Worm (Caenorhabditis elegans): Measurements from ENCODE around the gene nlp-13.
A peak's percentile ranks its signal among the peaks of the same experiment; 100 is the strongest.

nlp-13 gene

ce11 chrV:4236118-4236517 lies at the start of gene nlp-13:
Gene nlp-13, plus strand, starts transcription at chrV:4236418.
- TF ChIP-seq pqm-1 (tag; optimal IDR thresholded peaks at IDR 0.05) (no peak), nhr-85 (tag) (no peak), lir-3 (tag; optimal IDR thresholded peaks at IDR 0.05; ENCODE audit: poor library complexity) (no peak), nhr-237 (tag; optimal IDR thresholded peaks at IDR 0.05) (no peak), lin-35 (GFP tag; optimal IDR thresholded peaks at IDR 0.05) (no peak), nhr-20 (tag; optimal IDR thresholded peaks at IDR 0.05) (no peak), ets-5 (GFP tag; IDR thresholded peaks at IDR 0.05) (no peak), sptf-1 (tag; optimal IDR thresholded peaks at IDR 0.05) (no peak), Y116A8C.19 (tag; optimal IDR thresholded peaks at IDR 0.05; ENCODE audit: borderline replicate concordance) (no peak), aly-2 (tag; optimal IDR thresholded peaks at IDR 0.05) (no peak), blmp-1 (tag; optimal IDR thresholded peaks at IDR 0.05) (no peak), nhr-71 (tag; optimal IDR thresholded peaks at IDR 0.05) (no peak), tlp-1 (tag; optimal IDR thresholded peaks at IDR 0.05) (no peak), nhr-90 (tag; optimal IDR thresholded peaks at IDR 0.05; ENCODE audit: poor library complexity) (no peak), alr-1 (tag; optimal IDR thresholded peaks at IDR 0.05; ENCODE audit: borderline replicate concordance) (no peak), egl-13 (tag; optimal IDR thresholded peaks at IDR 0.05) (no peak), aha-1 (tag; optimal IDR thresholded peaks at IDR 0.05) (no peak), C34B4.2 (tag; optimal IDR thresholded peaks at IDR 0.05) (no peak), nhr-19 (GFP tag; conservative IDR thresholded peaks at IDR 0.05) (no peak)

ce11 chrV:4186453-4187143 lies 49.6 kb upstream of the nlp-13 start:
- no peak for TF ChIP-seq unc-98 (GFP tag; IDR thresholded peaks at IDR 0.05)
- TF ChIP-seq mdl-1 (tag; optimal IDR thresholded peaks at IDR 0.05): peak in 1 of 2 experiments; percentile 20
- no peak for TF ChIP-seq pag-3 (tag; optimal IDR thresholded peaks at IDR 0.05; ENCODE audit: borderline replicate concordance, insufficient read depth)
- TF ChIP-seq nhr-20 (tag; optimal IDR thresholded peaks at IDR 0.05): peak; percentile 64
- TF ChIP-seq fkh-4 (tag; optimal IDR thresholded peaks at IDR 0.05; ENCODE audit: borderline replicate concordance): no peak
- TF ChIP-seq vab-15 (tag; optimal IDR thresholded peaks at IDR 0.05): no peak
- TF ChIP-seq xbp-1 (tag; optimal IDR thresholded peaks at IDR 0.05): peak; percentile 12
- peak; percentile 68 for TF ChIP-seq nhr-19 (GFP tag; conservative IDR thresholded peaks at IDR 0.05)
- peak; percentile 70 for TF ChIP-seq elt-2 (tag; optimal IDR thresholded peaks at IDR 0.05)
- TF ChIP-seq nhr-47 (tag; optimal IDR thresholded peaks at IDR 0.05): peak; percentile 32
- no peak for TF ChIP-seq fkh-10 (GFP tag; optimal IDR thresholded peaks at IDR 0.05)
- TF ChIP-seq fkh-8 (tag; optimal IDR thresholded peaks at IDR 0.05): no peak
- TF ChIP-seq mep-1 (tag; optimal IDR thresholded peaks at IDR 0.05): no peak
- no peak for TF ChIP-seq rnt-1 (tag; optimal IDR thresholded peaks at IDR 0.05)
- TF ChIP-seq skn-1 (tag; optimal IDR thresholded peaks at IDR 0.05): no peak
- peak in 1 of 2 experiments; percentile 1 for TF ChIP-seq lin-35 (GFP tag; optimal IDR thresholded peaks at IDR 0.05)
- TF ChIP-seq ceh-8 (GFP tag; optimal IDR thresholded peaks at IDR 0.05): no peak
- no peak for TF ChIP-seq nhr-12 (tag; optimal IDR thresholded peaks at IDR 0.05)
- no peak for TF ChIP-seq hlh-4 (tag; optimal IDR thresholded peaks at IDR 0.05)
- TF ChIP-seq grh-1 (GFP tag; IDR thresholded peaks at IDR 0.05): peak; percentile 27; the same call in 1 of the 2 replicates
- TF ChIP-seq lin-15B (tag; optimal IDR thresholded peaks at IDR 0.05): no peak
- peak; percentile 16 for TF ChIP-seq blmp-1 (tag; optimal IDR thresholded peaks at IDR 0.05)
- TF ChIP-seq ztf-4 (tag; optimal IDR thresholded peaks at IDR 0.05): no peak
- TF ChIP-seq nhr-71 (tag; optimal IDR thresholded peaks at IDR 0.05): peak; percentile 78
- peak; percentile 54 for TF ChIP-seq nhr-85 (tag)
- no peak for TF ChIP-seq tbx-2 (tag; optimal IDR thresholded peaks at IDR 0.05)
- TF ChIP-seq ceh-90 (tag; optimal IDR thresholded peaks at IDR 0.05): no peak
- TF ChIP-seq dpl-1 (GFP tag; optimal IDR thresholded peaks at IDR 0.05): peak in 1 of 3 experiments; percentile 19
- peak; percentile 36 for TF ChIP-seq snu-23 (GFP tag; optimal IDR thresholded peaks at IDR 0.05)
- peak; percentile 78 for TF ChIP-seq lin-14 (GFP tag; optimal IDR thresholded peaks at IDR 0.05)
- TF ChIP-seq ceh-63 (GFP tag; optimal IDR thresholded peaks at IDR 0.05): no peak
- TF ChIP-seq zip-4 (GFP tag; optimal IDR thresholded peaks at IDR 0.05): no peak
- peak; percentile 57 for TF ChIP-seq nhr-90 (tag; optimal IDR thresholded peaks at IDR 0.05; ENCODE audit: poor library complexity)
- TF ChIP-seq lsy-2 (tag; optimal IDR thresholded peaks at IDR 0.05): no peak
- no peak for TF ChIP-seq F16B12.6 (tag; optimal IDR thresholded peaks at IDR 0.05)
- no peak for TF ChIP-seq irx-1 (tag; optimal IDR thresholded peaks at IDR 0.05)

Data from whole organism, L1 larva.